Fruit fly (Drosophila melanogaster): Measurements from ENCODE around the gene Gapdh2.
A peak's percentile ranks its signal among the peaks of the same experiment; 100 is the strongest.

Gapdh2 gene

DNA sequence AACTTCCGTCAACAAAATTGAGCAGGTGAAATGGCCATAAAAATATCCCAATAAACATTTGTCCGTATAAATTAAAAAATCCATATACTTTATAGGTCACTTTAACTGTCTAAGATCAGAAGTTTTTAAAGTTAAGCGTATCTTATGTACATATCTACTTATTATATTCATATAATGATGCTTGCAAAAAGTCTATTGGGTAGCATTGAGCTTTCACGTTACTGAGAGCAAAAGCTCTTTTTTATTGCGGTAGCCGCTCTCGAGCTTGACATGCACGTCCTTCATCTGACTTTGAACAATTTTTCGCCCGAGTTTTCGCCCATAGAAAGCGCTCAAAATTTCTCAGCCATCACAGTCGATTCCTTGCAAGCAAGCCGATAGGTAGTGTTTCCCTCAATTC lies at the start of gene Gapdh2 (continued):
- TF ChIP-seq prd (optimal IDR thresholded peaks at IDR 0.05) = no peak
- peak; percentile 98 for TF ChIP-seq prd (GFP tag; IDR thresholded peaks at IDR 0.05)
- peak; percentile 98 for TF ChIP-seq bab2 (GFP tag; optimal IDR thresholded peaks at IDR 0.05)
- peak; percentile 93 for TF ChIP-seq Deaf1 (tag; optimal IDR thresholded peaks at IDR 0.05)
- peak; percentile 98 for TF ChIP-seq CG4820 (GFP tag; optimal IDR thresholded peaks at IDR 0.05)
- TF ChIP-seq Aef1 (GFP tag; IDR thresholded peaks at IDR 0.05) = peak; percentile 98
- peak; percentile 99 for TF ChIP-seq gro (GFP tag; optimal IDR thresholded peaks at IDR 0.05)
- peak; percentile 92 for TF ChIP-seq CG9609 (GFP tag; optimal IDR thresholded peaks at IDR 0.05)
- peak; percentile 100 for TF ChIP-seq sens (GFP tag)
- peak; percentile 100 for TF ChIP-seq corto (GFP tag; optimal IDR thresholded peaks at IDR 0.05)
- peak; percentile 99 for TF ChIP-seq gsb-n (tag; optimal IDR thresholded peaks at IDR 0.05)
- TF ChIP-seq Lim3 (GFP tag; IDR thresholded peaks at IDR 0.05) = peak; percentile 96; the same call in 1 of the 2 replicates
- peak; percentile 99 for TF ChIP-seq Sox100B (GFP tag; optimal IDR thresholded peaks at IDR 0.05)
- peak; percentile 97 for TF ChIP-seq tup (GFP tag; optimal IDR thresholded peaks at IDR 0.05)
- TF ChIP-seq CG17912 (GFP tag; optimal IDR thresholded peaks at IDR 0.05) = peak; percentile 100
- TF ChIP-seq pb (GFP tag; optimal IDR thresholded peaks at IDR 0.05) = peak; percentile 89
- peak; percentile 88 for TF ChIP-seq pnt (GFP tag; optimal IDR thresholded peaks at IDR 0.05)
- TF ChIP-seq hb (GFP tag; IDR thresholded peaks at IDR 0.05; ENCODE audit: partially characterized antibody) = no peak
- TF ChIP-seq CG7987 (GFP tag; optimal IDR thresholded peaks at IDR 0.05) = peak; percentile 98
- peak; percentile 99 for TF ChIP-seq lilli (GFP tag; optimal IDR thresholded peaks at IDR 0.05)
- peak; percentile 100 for TF ChIP-seq CG12219 (GFP tag; optimal IDR thresholded peaks at IDR 0.05)
- TF ChIP-seq usp (GFP tag; optimal IDR thresholded peaks at IDR 0.05) = no peak
- no peak for TF ChIP-seq CG34224 (GFP tag; IDR thresholded peaks at IDR 0.05; ENCODE audit: partially characterized antibody)
- peak; percentile 99 for TF ChIP-seq row (GFP tag; IDR thresholded peaks at IDR 0.05)
- peak; percentile 100 for TF ChIP-seq sug (tag; optimal IDR thresholded peaks at IDR 0.05)
- peak; percentile 97 for TF ChIP-seq kay (GFP tag; optimal IDR thresholded peaks at IDR 0.05)
- TF ChIP-seq CG17186 (GFP tag; optimal IDR thresholded peaks at IDR 0.05) = peak; percentile 87
- TF ChIP-seq CG2116 (GFP tag; optimal IDR thresholded peaks at IDR 0.05) = peak; percentile 88
- peak; percentile 100 for TF ChIP-seq ATbp (GFP tag; optimal IDR thresholded peaks at IDR 0.05)
- peak; percentile 94 for TF ChIP-seq CG7271 (tag; optimal IDR thresholded peaks at IDR 0.05)

DNA sequence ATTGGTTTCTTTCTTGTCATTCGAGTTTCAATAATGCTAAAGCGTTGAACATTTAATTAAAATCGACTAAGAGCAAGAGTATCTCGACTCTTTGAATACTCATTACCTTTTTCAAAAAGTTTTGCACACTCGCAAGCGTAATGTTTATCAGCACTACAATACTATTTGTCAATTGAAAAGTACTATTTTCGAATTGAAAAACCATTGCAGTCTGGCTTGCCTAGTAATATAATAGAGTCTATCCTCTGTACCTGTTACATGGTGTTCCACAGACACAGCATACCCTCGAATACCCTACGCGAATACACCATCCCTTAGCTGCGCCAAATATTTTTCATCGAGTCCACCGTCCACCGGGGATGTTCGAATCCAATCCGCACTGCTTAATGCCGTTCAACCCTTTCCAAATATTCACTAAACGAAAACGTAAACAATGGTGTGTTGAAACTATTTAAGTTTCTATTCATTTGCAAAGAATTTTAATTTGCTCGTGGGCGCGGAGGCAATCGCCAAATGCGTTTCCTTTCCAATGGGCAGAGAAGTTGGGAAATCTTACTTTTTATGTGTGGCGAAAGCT lies 49.2 kb upstream of the Gapdh2 start:
- TF ChIP-seq D19A (tag; optimal IDR thresholded peaks at IDR 0.05) (peak; percentile 39), lilli (GFP tag; optimal IDR thresholded peaks at IDR 0.05) (peak; percentile 32), Ada2b (GFP tag; IDR thresholded peaks at IDR 0.05) (peak; percentile 39; the same call in 1 of the 2 replicates), sna (GFP tag; IDR thresholded peaks at IDR 0.05; ENCODE audit: partially characterized antibody) (no peak), CG15073 (GFP tag; optimal IDR thresholded peaks at IDR 0.05) (no peak), inv (GFP tag; IDR thresholded peaks at IDR 0.05; ENCODE audit: partially characterized antibody) (no peak), CG9932 (GFP tag; IDR thresholded peaks at IDR 0.05) (no peak), CG7786 (GFP tag; optimal IDR thresholded peaks at IDR 0.05) (peak; percentile 11), ap (GFP tag; IDR thresholded peaks at IDR 0.05) (0 out of 2 replicates have a peak, but pooled peaks have one; percentile 21), CG17385 (GFP tag; optimal IDR thresholded peaks at IDR 0.05) (peak; percentile 13), H2.0 (GFP tag; IDR thresholded peaks at IDR 0.05) (peak; percentile 16; the same call in 1 of the 2 replicates), E2f2 (GFP tag; IDR thresholded peaks at IDR 0.05) (no peak), Pdp1 (GFP tag; optimal IDR thresholded peaks at IDR 0.05) (no peak), CG17829 (tag; optimal IDR thresholded peaks at IDR 0.05) (peak; percentile 8), CG9609 (GFP tag; optimal IDR thresholded peaks at IDR 0.05) (peak; percentile 1), ttk (GFP tag; IDR thresholded peaks at IDR 0.05) (no peak), CG16813 (GFP tag; IDR thresholded peaks at IDR 0.05; ENCODE audit: partially characterized antibody) (no peak), wdn (GFP tag; IDR thresholded peaks at IDR 0.05) (no peak), Camta (GFP tag; optimal IDR thresholded peaks at IDR 0.05) (peak; percentile 11), jumu (GFP tag; optimal IDR thresholded peaks at IDR 0.05) (peak; percentile 8), Ssrp (tag; optimal IDR thresholded peaks at IDR 0.05) (peak; percentile 1), Oli (tag; optimal IDR thresholded peaks at IDR 0.05) (no peak), corto (GFP tag; optimal IDR thresholded peaks at IDR 0.05) (no peak), CoRest (tag; optimal IDR thresholded peaks at IDR 0.05) (no peak)
